Fruit fly (Drosophila melanogaster) whole organism: Measurements from ENCODE around the gene Cht11.

ENCODE experiments used
- CG8478 ChIP-seq: fragments of >200 bp; optimal IDR thresholded peaks from 2 replicates; lab custom pipeline; 2018; ENCODE audit warnings: inconsistent platforms
- usp ChIP-seq: fragments of >200 bp; optimal IDR thresholded peaks from 2 replicates; lab custom pipeline; 2017; ENCODE audit warnings: missing biosample characterization, missing genetic modification characterization, mixed read lengths

dm6 chrX:6802376-6803080, 46.8 kb downstream of the Cht11 start:
- no peak for TF ChIP-seq CG8478 (lab: Kevin White, UChicago)
- no peak for TF ChIP-seq usp
